Worm (Caenorhabditis elegans) whole organism, L4 larva: ENCODE data around the gene K10C2.7.

Experiments used
- F10B5.3 ChIP-seq: sonication (generic microtip); optimal IDR thresholded peaks from 2 replicates; lab custom pipeline; 2016; ENCODE audit warnings: mild to moderate bottlenecking, missing genetic modification characterization, missing compliant biosample characterization
- F37D6.2 ChIP-seq: sonication (generic microtip); optimal IDR thresholded peaks from 2 replicates; lab custom pipeline; 2016; ENCODE audit warnings: mild to moderate bottlenecking, missing genetic modification characterization, missing compliant biosample characterization
- F49E8.2 ChIP-seq: sonication (generic microtip); optimal IDR thresholded peaks from 2 replicates; lab custom pipeline; 2016; ENCODE audit warnings: missing compliant biosample characterization, mild to moderate bottlenecking, missing genetic modification characterization, borderline replicate concordance
- R02D3.7 ChIP-seq: fragments of 150-350 bp; sonication (generic microtip); optimal IDR thresholded peaks from 3 replicates; lab custom pipeline; 2014; ENCODE audit warnings: missing biosample characterization, missing genetic modification characterization
- Y5F2A.4 ChIP-seq: fragments of 200-800 bp; sonication (Bioruptor generic); optimal IDR thresholded peaks from 2 replicates; lab custom pipeline; 2018; ENCODE audit warnings: mild to moderate bottlenecking, missing genetic modification characterization, missing compliant biosample characterization
- ZK337.2 ChIP-seq: fragments of 200-800 bp; sonication (Bioruptor generic); IDR thresholded peaks from 2 replicates; pipeline ENCODE4 v1.3.6; 2022; ENCODE audit warnings: missing genetic modification reagents, missing genetic modification characterization, missing compliant biosample characterization
- ZK546.5 ChIP-seq, 2 experiments: sonication (generic microtip); optimal IDR thresholded peaks; 2 replicates each; lab custom pipeline; 2017; ENCODE audit warnings: missing biosample characterization in 2 of 2, missing genetic modification characterization in 2 of 2
- ama-1 ChIP-seq: fragments of 150-350 bp; optimal IDR thresholded peaks from 2 replicates; lab custom pipeline; 2014; ENCODE audit warnings: inconsistent platforms, mixed read lengths
- ceh-20 ChIP-seq: fragments of 200-800 bp; sonication (Bioruptor generic); IDR thresholded peaks from 2 replicates; pipeline ENCODE4 v1.3.6; 2022; ENCODE audit warnings: missing genetic modification reagents, missing genetic modification characterization, missing compliant biosample characterization
- ceh-28 ChIP-seq: fragments of 150-350 bp; optimal IDR thresholded peaks from 2 replicates; lab custom pipeline; 2014; ENCODE audit warnings: missing biosample characterization, missing genetic modification reagents, missing genetic modification characterization
- ceh-44 ChIP-seq: fragments of 200-800 bp; sonication (Bioruptor generic); IDR thresholded peaks from 2 replicates; pipeline ENCODE4 v1.3.6; 2022; ENCODE audit warnings: missing genetic modification reagents, missing genetic modification characterization, missing compliant biosample characterization
- ces-1 ChIP-seq: fragments of 150-350 bp; sonication (generic microtip); optimal IDR thresholded peaks from 4 replicates; lab custom pipeline; 2014; ENCODE audit warnings: missing biosample characterization, missing genetic modification reagents, missing genetic modification characterization
- ctbp-1 ChIP-seq: fragments of 200-800 bp; sonication (Bioruptor generic); IDR thresholded peaks from 2 replicates; pipeline ENCODE4 v1.3.6; 2022; ENCODE audit warnings: missing genetic modification reagents, missing genetic modification characterization, missing compliant biosample characterization
- daf-16 ChIP-seq, 3 experiments: sonication (generic microtip); optimal IDR thresholded peaks; 2 replicates each; lab custom pipeline; 2016 to 2017; ENCODE audit warnings: missing genetic modification characterization in 3 of 3, missing genetic modification reagents in 3 of 3, mild to moderate bottlenecking in 2 of 3, missing compliant biosample characterization in 2 of 3, missing biosample characterization in 1 of 3, moderate library complexity in 1 of 3
- daf-8 ChIP-seq: fragments of 200-800 bp; sonication (Bioruptor generic); IDR thresholded peaks from 2 replicates; pipeline ENCODE4 v1.3.6; 2022; ENCODE audit warnings: missing genetic modification characterization, missing compliant biosample characterization
- dmd-6 ChIP-seq: fragments of 200-800 bp; sonication (Bioruptor generic); IDR thresholded peaks from 2 replicates; pipeline ENCODE4 v1.3.6; 2022; ENCODE audit warnings: missing genetic modification reagents, missing genetic modification characterization, missing compliant biosample characterization
- dmd-8 ChIP-seq: fragments of 200-800 bp; sonication (Bioruptor generic); IDR thresholded peaks from 2 replicates; pipeline ENCODE4 v1.3.6; 2022; ENCODE audit warnings: missing genetic modification characterization, missing compliant biosample characterization
- duxl-1 ChIP-seq: sonication (generic microtip); optimal IDR thresholded peaks from 2 replicates; lab custom pipeline; 2016; ENCODE audit warnings: mild to moderate bottlenecking, missing genetic modification characterization, moderate library complexity, missing compliant biosample characterization; ENCODE audit not compliant: poor library complexity
- fkh-10 ChIP-seq: fragments of 150-350 bp; optimal IDR thresholded peaks from 2 replicates; lab custom pipeline; 2014; ENCODE audit warnings: missing biosample characterization, missing genetic modification reagents, missing genetic modification characterization
- hif-1 ChIP-seq, 2 experiments: sonication (generic microtip); optimal IDR thresholded peaks; 2 replicates each; lab custom pipeline; 2016 to 2017; ENCODE audit warnings: missing compliant biosample characterization in 2 of 2, missing genetic modification characterization in 2 of 2, missing genetic modification reagents in 2 of 2, missing genotype in 2 of 2, mild to moderate bottlenecking in 1 of 2
- hlh-11 ChIP-seq: fragments of 200-800 bp; sonication (Bioruptor generic); optimal IDR thresholded peaks from 2 replicates; lab custom pipeline; 2018; ENCODE audit warnings: mild to moderate bottlenecking, missing genetic modification characterization, missing compliant biosample characterization
- hmg-1.1 ChIP-seq: fragments of 200-800 bp; sonication (Bioruptor generic); IDR thresholded peaks from 2 replicates; pipeline ENCODE4 v1.3.6; 2022; ENCODE audit warnings: missing genetic modification reagents, missing genetic modification characterization, missing compliant biosample characterization
- jun-1 ChIP-seq: fragments of 150-350 bp; optimal IDR thresholded peaks from 2 replicates; lab custom pipeline; 2014; ENCODE audit warnings: missing biosample characterization, missing genetic modification reagents, missing genetic modification characterization
- lin-1 ChIP-seq: fragments of 200-800 bp; sonication (Bioruptor generic); IDR thresholded peaks from 2 replicates; pipeline ENCODE4 v1.3.6; 2022; ENCODE audit warnings: missing genetic modification reagents, missing genetic modification characterization, missing compliant biosample characterization
- lin-15B ChIP-seq: fragments of 150-350 bp; sonication (generic microtip); optimal IDR thresholded peaks from 3 replicates; lab custom pipeline; 2014; ENCODE audit warnings: missing biosample characterization, missing genetic modification characterization
- lin-29 ChIP-seq: fragments of 200-800 bp; sonication (Bioruptor generic); IDR thresholded peaks from 2 replicates; pipeline ENCODE4 v1.3.6; 2022; ENCODE audit warnings: missing genetic modification reagents, missing genetic modification characterization, missing compliant biosample characterization
- mep-1 ChIP-seq: fragments of 150-350 bp; sonication (generic microtip); optimal IDR thresholded peaks from 3 replicates; lab custom pipeline; 2014; ENCODE audit warnings: missing biosample characterization, missing genetic modification characterization
- mxl-2 ChIP-seq: fragments of 200-800 bp; sonication (Bioruptor generic); conservative IDR thresholded peaks from 2 replicates; pipeline ENCODE4 v1.3.6; 2022; ENCODE audit warnings: missing genetic modification reagents, missing genetic modification characterization, missing compliant biosample characterization
- mxl-3 ChIP-seq: fragments of 200-800 bp; sonication (Bioruptor generic); optimal IDR thresholded peaks from 2 replicates; lab custom pipeline; 2018; ENCODE audit warnings: mild to moderate bottlenecking, missing genetic modification characterization, missing compliant biosample characterization
- nhr-10 ChIP-seq: fragments of 150-350 bp; optimal IDR thresholded peaks from 2 replicates; lab custom pipeline; 2014; ENCODE audit warnings: missing biosample characterization, missing genetic modification characterization
- nhr-111 ChIP-seq: fragments of 200-800 bp; sonication (Bioruptor generic); optimal IDR thresholded peaks from 2 replicates; lab custom pipeline; 2018; ENCODE audit warnings: mild to moderate bottlenecking, missing genetic modification characterization, missing compliant biosample characterization
- nhr-28 ChIP-seq: fragments of 150-350 bp; optimal IDR thresholded peaks from 2 replicates; lab custom pipeline; 2014; ENCODE audit warnings: missing biosample characterization, missing genetic modification characterization
- rbr-2 ChIP-seq: sonication (generic microtip); optimal IDR thresholded peaks from 2 replicates; lab custom pipeline; 2016; ENCODE audit warnings: missing genotype, missing genetic modification characterization, missing compliant biosample characterization
- saeg-2 ChIP-seq: fragments of 200-800 bp; sonication (Bioruptor generic); IDR thresholded peaks from 2 replicates; pipeline ENCODE4 v1.3.6; 2022; ENCODE audit warnings: missing genetic modification reagents, missing genetic modification characterization, missing compliant biosample characterization
- sdz-12 ChIP-seq: fragments of 200-800 bp; sonication (Bioruptor generic); optimal IDR thresholded peaks from 2 replicates; lab custom pipeline; 2018; ENCODE audit warnings: mild to moderate bottlenecking, missing genetic modification characterization, missing compliant biosample characterization
- set-16 ChIP-seq: fragments of 200-800 bp; sonication (Bioruptor generic); IDR thresholded peaks from 2 replicates; pipeline ENCODE4 v1.3.6; 2022; ENCODE audit warnings: missing genetic modification reagents, missing genetic modification characterization, missing compliant biosample characterization
- unc-39 ChIP-seq: sonication (generic microtip); optimal IDR thresholded peaks from 2 replicates; lab custom pipeline; 2017; ENCODE audit warnings: missing biosample characterization, missing genetic modification characterization
- unc-62 ChIP-seq, 3 experiments: fragments of 150-350 bp in 1 of 3; sonication (generic microtip); optimal IDR thresholded peaks in 2 of 3; peaks in 1 of 3; 1 replicate in 1 of 3; 2 replicates in 2 of 3; lab custom pipeline; 2014 to 2017; ENCODE audit warnings: missing biosample characterization in 3 of 3, missing genetic modification characterization in 3 of 3, missing genetic modification reagents in 3 of 3, missing genotype in 1 of 3
- zag-1 ChIP-seq: fragments of 150-350 bp; optimal IDR thresholded peaks from 2 replicates; lab custom pipeline; 2014; ENCODE audit warnings: missing biosample characterization, missing genetic modification characterization
- zfp-2 ChIP-seq: sonication (generic microtip); optimal IDR thresholded peaks from 2 replicates; lab custom pipeline; 2016; ENCODE audit warnings: mild to moderate bottlenecking, missing genetic modification characterization, missing compliant biosample characterization

K10C2.7 gene

DNA sequence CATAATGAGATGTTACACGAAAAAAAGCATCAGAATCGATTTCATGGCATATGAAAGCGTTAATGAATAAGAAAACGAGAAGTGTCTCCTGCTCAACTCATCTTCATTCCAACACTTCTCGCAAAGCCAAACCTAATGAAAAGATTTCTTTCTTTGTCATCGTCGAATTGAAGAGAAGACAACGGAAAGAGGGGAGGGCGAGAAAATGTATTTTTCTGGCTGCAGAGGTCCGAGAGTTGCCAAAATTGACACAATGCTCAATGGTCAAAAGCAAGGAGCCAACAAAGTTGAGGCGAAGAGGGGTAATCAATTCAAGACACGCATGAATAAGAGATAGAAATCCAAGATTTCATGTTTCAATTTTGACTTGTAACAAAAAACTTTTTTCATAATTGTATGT is 24.2 kb downstream of the K10C2.7 start:
- TF ChIP-seq duxl-1 (tag; lab: Kevin White, UChicago) = no peak
- TF ChIP-seq unc-62 (GFP tag; optimal IDR thresholded peaks at IDR 0.05 in 1 of 2; lab: Kevin White, UChicago) = peak in 1 of 2 experiments; percentile 13
- TF ChIP-seq unc-62 (tag; optimal IDR thresholded peaks at IDR 0.05; lab: Kevin White, UChicago) = no peak

DNA sequence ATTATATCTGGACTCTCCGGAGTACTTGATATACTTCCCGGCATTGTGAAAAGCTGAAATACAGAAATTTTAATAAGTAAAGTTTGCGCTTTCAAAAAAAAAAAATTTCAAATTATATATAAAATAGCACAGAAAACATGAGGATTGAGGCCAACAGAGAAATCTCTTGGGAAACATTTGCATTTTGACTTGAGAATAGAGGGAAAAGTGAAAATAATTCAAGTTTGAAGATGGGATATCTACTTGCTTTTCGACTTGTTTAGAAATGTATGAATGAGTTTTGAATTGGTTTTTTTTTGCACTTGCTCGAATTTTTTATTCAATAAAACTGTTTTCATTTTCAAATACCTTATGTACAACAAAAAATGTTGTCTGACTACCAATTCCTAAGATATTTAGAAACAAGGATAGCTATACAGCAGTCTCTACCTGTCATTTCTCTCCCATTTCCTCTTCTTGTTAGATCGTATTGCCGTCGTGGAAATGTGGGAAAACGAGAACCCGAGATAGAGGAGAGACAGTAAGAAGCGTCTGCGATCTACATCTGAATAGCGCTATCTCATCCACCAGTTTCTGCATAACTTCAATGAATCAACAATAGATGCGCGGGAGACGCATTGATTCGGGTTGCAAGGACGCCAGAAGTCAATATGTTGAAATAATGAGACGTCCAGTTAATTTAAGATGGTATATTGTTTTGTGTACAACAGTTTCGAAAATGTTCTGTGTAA is 26.8 kb downstream of the K10C2.7 start, which contains the start of gene T22E5.6:
TSS of gene T22E5.6 (minus strand) at position 51 of the 731 bp plus-strand sequence.
- TF ChIP-seq nhr-28 (tag; lab: Kevin White, UChicago) = peak; percentile 22
- no peak for TF ChIP-seq R02D3.7 (tag; lab: Kevin White, UChicago)
- TF ChIP-seq F49E8.2 (tag; lab: Kevin White, UChicago) = no peak
- peak in 1 of 2 experiments; percentile 6 for TF ChIP-seq unc-62 (GFP tag; optimal IDR thresholded peaks at IDR 0.05 in 1 of 2; lab: Kevin White, UChicago)
- TF ChIP-seq unc-62 (tag; optimal IDR thresholded peaks at IDR 0.05; lab: Kevin White, UChicago) = no peak
- no peak for TF ChIP-seq mxl-2 (GFP tag; lab: Robert Waterston, UW)

DNA sequence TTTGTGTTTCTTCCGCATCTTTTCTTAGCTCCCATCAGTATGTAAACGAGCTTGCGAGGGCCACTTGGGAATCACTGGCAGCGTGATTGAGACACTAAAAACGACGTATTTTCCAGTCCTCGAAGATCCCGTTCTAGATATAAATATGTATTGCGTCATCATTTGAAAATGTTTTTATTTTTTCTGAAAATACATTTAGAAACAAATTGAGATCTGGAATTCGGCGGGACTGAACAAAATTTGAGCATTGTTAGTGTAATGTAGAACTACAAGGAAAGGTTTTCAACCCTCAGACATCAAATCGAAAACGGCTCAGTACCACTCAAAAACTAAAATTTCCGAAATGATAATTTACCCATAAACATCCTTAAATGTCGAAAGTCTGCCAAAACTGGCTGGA is 29.7 kb downstream of the K10C2.7 start:
- TF ChIP-seq lin-1 (GFP tag; lab: Robert Waterston, UW) (no peak), nhr-10 (no peak), unc-62 (GFP tag; optimal IDR thresholded peaks at IDR 0.05 in 1 of 2; lab: Kevin White, UChicago) (peak in 1 of 2 experiments; percentile 56), unc-62 (tag; optimal IDR thresholded peaks at IDR 0.05; lab: Kevin White, UChicago) (no peak), dmd-8 (no peak), F37D6.2 (tag; lab: Kevin White, UChicago) (no peak), jun-1 (no peak), ceh-44 (no peak), mxl-3 (GFP tag; lab: Kevin White, UChicago) (no peak), rbr-2 (no peak), dmd-6 (GFP tag; lab: Robert Waterston, UW) (no peak), zag-1 (tag; lab: Kevin White, UChicago) (no peak), ZK546.5 (tag; optimal IDR thresholded peaks at IDR 0.05; lab: Kevin White, UChicago) (no peak), ceh-20 (GFP tag; lab: Robert Waterston, UW) (peak; percentile 66; the same call in 1 of the 2 replicates), saeg-2 (GFP tag; lab: Robert Waterston, UW) (no peak), mep-1 (tag; lab: Kevin White, UChicago) (no peak), hmg-1.1 (GFP tag; lab: Robert Waterston, UW) (no peak)

DNA sequence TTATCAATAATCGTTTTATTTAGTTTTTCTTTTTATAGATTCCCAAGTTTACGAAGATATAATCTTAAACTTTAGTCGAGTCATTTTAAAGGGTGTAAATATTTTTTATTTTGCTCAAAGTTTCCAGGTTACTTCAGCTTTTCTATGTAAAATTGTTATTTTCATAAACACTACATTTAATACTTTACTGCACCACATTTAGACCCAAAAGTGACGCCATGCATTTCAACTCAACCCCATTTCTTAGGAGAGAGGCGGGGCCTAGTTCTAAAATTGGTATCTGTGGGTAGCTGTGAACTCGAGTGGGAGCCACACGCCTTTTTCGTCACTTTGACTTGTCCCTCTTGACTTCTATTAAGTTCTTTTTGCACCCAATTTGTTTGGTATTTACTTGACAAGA is 30.7 kb downstream of the K10C2.7 start, which contains the start of gene T22E5.1:
TSS of gene T22E5.1 (plus strand) at position 301 of the 400 bp plus-strand sequence.
- TF ChIP-seq F10B5.3 = no peak
- TF ChIP-seq hif-1 (tag; optimal IDR thresholded peaks at IDR 0.05; lab: Kevin White, UChicago) = no peak
- TF ChIP-seq set-16 (GFP tag; lab: Robert Waterston, UW) = no peak
- TF ChIP-seq ZK337.2 = no peak
- no peak for TF ChIP-seq lin-15B (tag; lab: Kevin White, UChicago)
- TF ChIP-seq ZK546.5 (tag; optimal IDR thresholded peaks at IDR 0.05; lab: Kevin White, UChicago) = no peak
- no peak for TF ChIP-seq Y5F2A.4 (GFP tag; lab: Kevin White, UChicago)
- TF ChIP-seq daf-8 (GFP tag; lab: Robert Waterston, UW) = no peak
- no peak for TF ChIP-seq F49E8.2 (tag; lab: Kevin White, UChicago)
- TF ChIP-seq ceh-28 (tag; lab: Kevin White, UChicago) = no peak

DNA sequence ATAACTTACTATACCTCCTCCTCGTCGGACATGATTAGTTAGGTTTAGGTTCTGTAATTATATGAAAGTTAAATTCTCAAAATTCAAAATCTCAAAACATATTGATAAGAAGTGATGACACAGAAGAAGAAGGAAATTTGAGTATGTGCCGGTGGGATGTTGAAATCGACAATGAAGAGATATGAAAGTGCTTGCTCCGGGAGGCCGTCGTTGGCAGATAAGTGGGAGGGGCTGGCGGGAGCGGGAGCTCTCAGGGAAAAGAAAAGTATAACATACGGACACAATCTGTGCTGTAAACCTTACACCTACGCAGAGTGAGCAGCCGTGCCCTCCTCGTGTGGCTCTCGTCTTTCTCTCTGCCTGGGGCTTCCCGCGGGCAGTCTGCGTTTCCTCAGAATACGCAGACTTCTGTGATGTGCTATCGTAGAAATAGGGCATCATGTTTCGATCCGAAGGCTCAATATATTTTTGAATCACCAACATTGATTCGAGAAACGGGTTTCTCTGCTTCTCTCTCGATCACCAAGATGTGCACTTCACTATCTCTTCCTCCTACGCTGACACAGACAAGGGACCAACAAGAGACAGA is 33.0 kb downstream of the K10C2.7 start, which contains the start of gene mup-2:
TSS of gene mup-2 (minus strand) at position 51 of the 589 bp plus-strand sequence.
- peak; percentile 74 for TF ChIP-seq hlh-11 (tag; lab: Kevin White, UChicago)
- no peak for TF ChIP-seq ces-1 (GFP tag; lab: Kevin White, UChicago)
- TF ChIP-seq sdz-12 (GFP tag; lab: Kevin White, UChicago) = no peak
- no peak for TF ChIP-seq lin-29 (GFP tag; lab: Robert Waterston, UW)
- no peak for TF ChIP-seq nhr-111 (GFP tag; lab: Kevin White, UChicago)
- no peak for TF ChIP-seq jun-1
- peak; percentile 61; the same call in 1 of the 2 replicates for TF ChIP-seq ctbp-1 (GFP tag; lab: Robert Waterston, UW)
- peak in 1 of 2 experiments; percentile 93 for TF ChIP-seq daf-16 (GFP tag; optimal IDR thresholded peaks at IDR 0.05; lab: Kevin White, UChicago)
- TF ChIP-seq daf-16 (tag; optimal IDR thresholded peaks at IDR 0.05; lab: Kevin White, UChicago) = no peak
- no peak for TF ChIP-seq fkh-10 (GFP tag; lab: Kevin White, UChicago)
- no peak for TF ChIP-seq zfp-2 (tag; lab: Kevin White, UChicago)
- TF ChIP-seq unc-39 (tag; lab: Kevin White, UChicago) = no peak
- TF ChIP-seq dmd-6 (GFP tag; lab: Robert Waterston, UW) = peak; percentile 12; the same call in 1 of the 2 replicates
- no peak for TF ChIP-seq ama-1 (lab: Kevin White, UChicago)
